Worm (Caenorhabditis elegans) whole organism, late embryonic: ENCODE data around the gene pitr-1.

Experiments
- F13H6.1 ChIP-seq: sonication (generic microtip); optimal IDR thresholded peaks from 2 replicates; lab custom pipeline; 2016; ENCODE audit warnings: missing genetic modification characterization, missing compliant biosample characterization
- K02D7.2 ChIP-seq: sonication (generic microtip); optimal IDR thresholded peaks from 2 replicates; lab custom pipeline; 2017; ENCODE audit warnings: mild to moderate bottlenecking, missing genetic modification characterization, missing compliant biosample characterization
- Y22D7AL.16 ChIP-seq: sonication (generic microtip); optimal IDR thresholded peaks from 2 replicates; lab custom pipeline; 2016; ENCODE audit warnings: missing genetic modification characterization, missing compliant biosample characterization
- ceh-14 ChIP-seq: sonication (generic microtip); optimal IDR thresholded peaks from 2 replicates; lab custom pipeline; 2016; ENCODE audit warnings: missing genotype, missing genetic modification characterization, missing compliant biosample characterization
- ceh-18 ChIP-seq: sonication (generic microtip); optimal IDR thresholded peaks from 2 replicates; lab custom pipeline; 2016; ENCODE audit warnings: missing genetic modification characterization, missing compliant biosample characterization
- ceh-19 ChIP-seq: fragments of 200-800 bp; sonication (Bioruptor generic); optimal IDR thresholded peaks from 2 replicates; lab custom pipeline; 2018; ENCODE audit warnings: mild to moderate bottlenecking, missing genetic modification characterization, missing compliant biosample characterization
- ceh-22 ChIP-seq: sonication (generic microtip); optimal IDR thresholded peaks from 2 replicates; lab custom pipeline; 2017; ENCODE audit warnings: missing biosample characterization, missing genetic modification characterization
- ceh-24 ChIP-seq: sonication (generic microtip); optimal IDR thresholded peaks from 2 replicates; lab custom pipeline; 2016; ENCODE audit warnings: mild to moderate bottlenecking, missing genetic modification characterization, missing compliant biosample characterization
- ceh-30 ChIP-seq: fragments of 150-350 bp; optimal IDR thresholded peaks from 2 replicates; lab custom pipeline; 2014; ENCODE audit warnings: missing biosample characterization, missing genetic modification characterization
- ceh-31 ChIP-seq: sonication (generic microtip); optimal IDR thresholded peaks from 2 replicates; lab custom pipeline; 2016; ENCODE audit warnings: missing genetic modification characterization, missing compliant biosample characterization
- ceh-34 ChIP-seq: sonication (generic microtip); optimal IDR thresholded peaks from 2 replicates; lab custom pipeline; 2016; ENCODE audit warnings: mild to moderate bottlenecking, missing genetic modification characterization, missing compliant biosample characterization
- ceh-45 ChIP-seq: fragments of 200-800 bp; sonication (Bioruptor generic); IDR thresholded peaks from 2 replicates; pipeline ENCODE4 v1.3.6; 2022; ENCODE audit warnings: missing genetic modification reagents, missing genetic modification characterization, missing compliant biosample characterization
- ceh-9 ChIP-seq: sonication (generic microtip); optimal IDR thresholded peaks from 2 replicates; lab custom pipeline; 2016; ENCODE audit warnings: mild to moderate bottlenecking, missing genetic modification characterization, inconsistent platforms, missing compliant biosample characterization
- dmd-4 ChIP-seq: sonication (generic microtip); optimal IDR thresholded peaks from 2 replicates; lab custom pipeline; 2016; ENCODE audit warnings: borderline replicate concordance, missing genetic modification characterization, missing compliant biosample characterization
- dve-1 ChIP-seq: sonication (generic microtip); optimal IDR thresholded peaks from 2 replicates; lab custom pipeline; 2017; ENCODE audit warnings: antibody characterized with exemption, mild to moderate bottlenecking, missing genetic modification characterization, missing compliant biosample characterization
- ets-4 ChIP-seq: sonication (generic microtip); optimal IDR thresholded peaks from 2 replicates; lab custom pipeline; 2016; ENCODE audit warnings: missing genetic modification characterization, missing compliant biosample characterization
- fkh-10 ChIP-seq: fragments of 150-350 bp; optimal IDR thresholded peaks from 2 replicates; lab custom pipeline; 2014; ENCODE audit warnings: missing biosample characterization, missing genetic modification reagents, missing genetic modification characterization
- fkh-6 ChIP-seq: sonication (generic microtip); optimal IDR thresholded peaks from 2 replicates; lab custom pipeline; 2016; ENCODE audit warnings: missing genetic modification characterization, missing compliant biosample characterization
- hlh-6 ChIP-seq: sonication (generic microtip); optimal IDR thresholded peaks from 2 replicates; lab custom pipeline; 2016; ENCODE audit warnings: missing genotype, missing genetic modification characterization, missing compliant biosample characterization
- hlh-8 ChIP-seq: sonication (generic microtip); optimal IDR thresholded peaks from 2 replicates; lab custom pipeline; 2016; ENCODE audit warnings: missing genotype, missing genetic modification characterization, missing compliant biosample characterization
- lim-6 ChIP-seq: sonication (generic microtip); optimal IDR thresholded peaks from 2 replicates; lab custom pipeline; 2016; ENCODE audit warnings: missing genetic modification characterization, missing compliant biosample characterization
- lin-11 ChIP-seq: fragments of 200-800 bp; sonication (Bioruptor generic); optimal IDR thresholded peaks from 2 replicates; lab custom pipeline; 2018; ENCODE audit warnings: mild to moderate bottlenecking, missing genetic modification characterization, missing compliant biosample characterization
- mec-3 ChIP-seq: sonication (generic microtip); optimal IDR thresholded peaks from 2 replicates; lab custom pipeline; 2016; ENCODE audit warnings: borderline replicate concordance, missing genetic modification characterization, missing compliant biosample characterization
- nfya-1 ChIP-seq: sonication (generic microtip); optimal IDR thresholded peaks from 2 replicates; lab custom pipeline; 2017; ENCODE audit warnings: missing genetic modification characterization, mild to moderate bottlenecking, missing compliant biosample characterization, antibody characterized with exemption, moderate library complexity
- nhr-232 ChIP-seq: sonication (generic microtip); optimal IDR thresholded peaks from 2 replicates; lab custom pipeline; 2016; ENCODE audit warnings: missing genetic modification characterization, missing compliant biosample characterization
- npax-4 ChIP-seq: sonication (generic microtip); optimal IDR thresholded peaks from 2 replicates; lab custom pipeline; 2016; ENCODE audit warnings: missing genetic modification characterization, missing compliant biosample characterization
- pat-9 ChIP-seq: fragments of 200-800 bp; sonication (Bioruptor generic); optimal IDR thresholded peaks from 2 replicates; lab custom pipeline; 2018; ENCODE audit warnings: mild to moderate bottlenecking, missing genetic modification characterization, moderate library complexity, missing compliant biosample characterization
- pha-4 ChIP-seq: fragments of 150-350 bp; optimal IDR thresholded peaks from 2 replicates; lab custom pipeline; 2018; ENCODE audit warnings: missing biosample characterization, missing genetic modification reagents, missing genetic modification characterization
- ref-2 ChIP-seq: sonication (generic microtip); optimal IDR thresholded peaks from 2 replicates; lab custom pipeline; 2016; ENCODE audit warnings: missing genetic modification characterization, missing compliant biosample characterization
- rnt-1 ChIP-seq: sonication (generic microtip); optimal IDR thresholded peaks from 2 replicates; lab custom pipeline; 2016; ENCODE audit warnings: missing genetic modification characterization, missing compliant biosample characterization
- ttx-3 ChIP-seq: sonication (generic microtip); optimal IDR thresholded peaks from 2 replicates; lab custom pipeline; 2016; ENCODE audit warnings: missing genetic modification reagents, missing genetic modification characterization, missing compliant biosample characterization
- unc-55 ChIP-seq: sonication (generic microtip); optimal IDR thresholded peaks from 2 replicates; lab custom pipeline; 2017; ENCODE audit warnings: missing biosample characterization, missing genetic modification reagents, missing genetic modification characterization
- unc-86 ChIP-seq: sonication (generic microtip); optimal IDR thresholded peaks from 2 replicates; lab custom pipeline; 2016; ENCODE audit warnings: missing genetic modification characterization, missing compliant biosample characterization
- ztf-16 ChIP-seq: sonication (generic microtip); optimal IDR thresholded peaks from 2 replicates; lab custom pipeline; 2017; ENCODE audit warnings: missing genetic modification characterization, missing compliant biosample characterization

Gene pitr-1

ce11 chrIV:7424198-7424597 is 30.3 kb downstream of the pitr-1 start, which contains the start of gene unc-82:
Gene unc-82 (plus strand): TSS chrIV:7424498.
- TF ChIP-seq unc-86 (tag; lab: Kevin White, UChicago) (no peak), ceh-30 (no peak), ceh-19 (no peak), mec-3 (tag; lab: Kevin White, UChicago) (no peak)
- TF ChIP-seq, all 69 proteins: peak for 0

DNA sequence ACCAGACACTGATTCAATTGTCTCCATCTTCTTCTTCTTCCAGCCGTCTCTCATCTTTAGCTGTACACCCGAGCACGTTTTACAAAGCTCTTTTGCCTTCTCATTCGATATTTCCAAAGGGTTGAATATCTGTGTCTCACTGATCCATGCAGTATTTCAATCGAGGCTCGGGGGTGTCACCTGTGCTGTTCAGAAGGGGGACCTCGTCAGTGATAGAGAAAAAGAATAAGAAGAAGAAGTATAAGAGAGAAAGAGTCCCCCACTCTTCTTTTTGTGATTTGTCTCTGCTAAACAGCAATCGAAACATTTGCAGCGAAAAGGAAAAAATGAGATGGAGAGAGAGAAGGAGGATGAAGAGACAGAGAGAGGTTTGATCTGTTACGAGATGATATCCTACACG is 32.2 kb downstream of the pitr-1 start:
- TF ChIP-seq ceh-18 (tag; lab: Kevin White, UChicago) (peak; percentile 87), rnt-1 (tag; lab: Kevin White, UChicago) (peak; percentile 51), ztf-16 (tag; lab: Kevin White, UChicago) (no peak), K02D7.2 (tag; lab: Kevin White, UChicago) (no peak), unc-55 (GFP tag; lab: Kevin White, UChicago) (peak; percentile 73), dve-1 (tag; lab: Kevin White, UChicago) (no peak)

DNA sequence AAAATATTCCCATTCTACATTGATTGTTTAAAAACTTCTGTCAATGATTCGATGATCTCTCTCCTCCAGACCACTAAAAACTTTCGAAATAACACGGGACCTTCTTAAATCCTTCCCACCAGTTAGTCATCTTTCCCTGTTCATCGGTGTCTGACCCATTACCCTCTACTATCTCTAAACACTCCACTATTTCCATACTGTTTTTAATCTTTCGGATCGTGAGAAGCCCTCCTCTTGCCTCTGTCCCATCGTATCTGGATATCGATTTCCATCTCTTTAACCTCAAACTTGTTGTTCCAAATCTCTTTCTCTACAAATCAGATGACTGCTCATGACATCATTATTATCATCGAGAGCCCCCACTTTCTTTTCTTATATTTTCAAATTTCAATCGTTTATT is 34.5 kb downstream of the pitr-1 start:
- no peak for TF ChIP-seq unc-55 (GFP tag; lab: Kevin White, UChicago)

DNA sequence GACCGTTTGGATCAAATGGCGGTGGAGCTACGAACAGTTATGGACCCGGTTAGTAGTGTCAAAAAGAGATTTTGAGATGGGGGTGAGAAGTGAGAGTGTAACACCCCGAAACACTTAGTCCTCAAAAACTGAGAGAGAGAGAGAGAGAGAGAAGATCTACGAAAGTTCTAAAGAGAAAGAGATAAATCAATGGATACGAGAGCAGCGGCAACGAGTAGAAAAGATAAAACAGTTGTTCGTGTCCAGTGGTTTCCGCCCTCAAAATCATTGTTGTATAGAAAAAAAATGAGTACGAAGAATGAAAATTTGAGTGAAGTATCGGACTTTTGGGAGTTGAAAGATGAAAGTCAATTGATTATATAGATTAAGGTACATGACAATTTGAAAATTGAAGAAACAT is 35.1 kb downstream of the pitr-1 start:
- TF ChIP-seq ceh-45: no peak
- no peak for TF ChIP-seq ceh-9 (tag; lab: Kevin White, UChicago)
- TF ChIP-seq ets-4 (tag; lab: Kevin White, UChicago): no peak
- TF ChIP-seq fkh-10: no peak
- no peak for TF ChIP-seq ref-2 (tag; lab: Kevin White, UChicago)
- TF ChIP-seq rnt-1 (tag; lab: Kevin White, UChicago): peak; percentile 23
- TF ChIP-seq dmd-4: no peak
- TF ChIP-seq unc-55 (GFP tag; lab: Kevin White, UChicago): peak; percentile 69
- TF ChIP-seq ceh-31 (tag; lab: Kevin White, UChicago): no peak
- no peak for TF ChIP-seq ceh-34 (tag; lab: Kevin White, UChicago)
- TF ChIP-seq fkh-6: no peak
- TF ChIP-seq nfya-1 (tag; lab: Kevin White, UChicago): no peak
- no peak for TF ChIP-seq ztf-16 (tag; lab: Kevin White, UChicago)
- no peak for TF ChIP-seq F13H6.1 (tag; lab: Kevin White, UChicago)
- TF ChIP-seq ceh-18 (tag; lab: Kevin White, UChicago): peak; percentile 6
- no peak for TF ChIP-seq ceh-14 (tag; lab: Kevin White, UChicago)
- no peak for TF ChIP-seq ttx-3 (tag; lab: Kevin White, UChicago)
- no peak for TF ChIP-seq pat-9
- TF ChIP-seq lin-11: no peak
- TF ChIP-seq hlh-8 (tag; lab: Kevin White, UChicago): no peak
- TF ChIP-seq hlh-6: no peak
- TF ChIP-seq pha-4 (tag; lab: Kevin White, UChicago): no peak
- TF ChIP-seq lim-6: no peak
- TF ChIP-seq nhr-232: no peak

DNA sequence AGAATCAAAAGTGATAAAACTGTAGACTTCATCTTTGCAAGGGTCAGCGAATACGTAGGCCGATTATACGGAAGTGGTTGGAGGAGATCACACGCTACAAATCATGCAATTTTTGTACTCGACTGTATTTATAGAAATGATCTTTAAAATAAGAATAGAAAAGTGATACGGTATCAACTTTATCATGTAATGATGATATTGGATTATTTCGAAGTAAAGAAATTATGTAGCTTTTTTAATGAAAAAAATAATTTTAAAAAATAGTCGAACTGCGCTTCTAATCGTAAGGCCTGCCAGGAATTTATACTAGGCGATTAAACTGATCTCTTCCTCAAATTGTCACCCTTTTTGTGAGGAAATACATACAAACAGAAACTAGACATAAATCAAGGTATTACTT is 40.0 kb downstream of the pitr-1 start, which contains the start of gene B0496.11:
B0496.11 (minus strand) TSS at position 101 of the 400 bp plus-strand sequence.
- TF ChIP-seq ceh-9 (tag; lab: Kevin White, UChicago) (no peak), Y22D7AL.16 (tag; lab: Kevin White, UChicago) (no peak)
- TF ChIP-seq, all 69 proteins: peak for 0

- TF ChIP-seq ets-4 (tag; lab: Kevin White, UChicago) (no peak), ceh-22 (tag; lab: Kevin White, UChicago) (no peak), ceh-14 (tag; lab: Kevin White, UChicago) (no peak), npax-4 (tag; lab: Kevin White, UChicago) (no peak), ceh-24 (no peak)
Observed at ce11 chrIV:7439377-7439776, 45.5 kb downstream of the pitr-1 start.
